Fruit fly (Drosophila melanogaster) whole organism, prepupa: ENCODE measurements around the gene CG14075.
A peak's percentile ranks its signal among the peaks of the same experiment; 100 is the strongest.

Experiments
- Blimp-1 ChIP-seq: fragments of 200-800 bp; sonication (Bioruptor generic); optimal IDR thresholded peaks from 3 replicates; lab custom pipeline; 2017; ENCODE audit warnings: missing biosample characterization, missing genetic modification characterization, mild to moderate bottlenecking, moderate library complexity, missing genetic modification reagents
- CG10669 ChIP-seq: fragments of 200-800 bp; sonication (Bioruptor generic); optimal IDR thresholded peaks from 3 replicates; lab custom pipeline; 2018; ENCODE audit warnings: missing biosample characterization, mild to moderate bottlenecking, missing genetic modification characterization, moderate library complexity
- CG11294 ChIP-seq: fragments of 200-800 bp; sonication (Bioruptor generic); IDR thresholded peaks from 2 replicates; pipeline ENCODE4 v1.3.6; 2022; ENCODE audit warnings: missing biosample characterization, missing genetic modification characterization
- CG11762 ChIP-seq: fragments of 200-800 bp; sonication (Bioruptor generic); optimal IDR thresholded peaks from 3 replicates; lab custom pipeline; 2016; ENCODE audit warnings: missing biosample characterization, missing genetic modification characterization; ENCODE audit not compliant: insufficient read depth
- CG11902 ChIP-seq: fragments of 200-800 bp; sonication (Bioruptor generic); optimal IDR thresholded peaks from 3 replicates; lab custom pipeline; 2016; ENCODE audit warnings: missing biosample characterization, missing genetic modification characterization
- CG15336 ChIP-seq: fragments of 200-800 bp; sonication (Bioruptor generic); IDR thresholded peaks from 2 replicates; pipeline ENCODE4 v1.3.6; 2022; ENCODE audit warnings: missing biosample characterization, missing genetic modification characterization
- CG16779 ChIP-seq: fragments of 200-800 bp; sonication (Bioruptor generic); optimal IDR thresholded peaks from 3 replicates; lab custom pipeline; 2017; ENCODE audit warnings: missing biosample characterization, mild to moderate bottlenecking, missing genetic modification characterization
- CG3032 ChIP-seq: fragments of 200-800 bp; optimal IDR thresholded peaks from 2 replicates; lab custom pipeline; 2019; ENCODE audit warnings: missing biosample characterization, mild to moderate bottlenecking, missing genetic modification characterization, moderate library complexity
- CG31627 ChIP-seq: fragments of 200-800 bp; sonication (Bioruptor generic); optimal IDR thresholded peaks from 3 replicates; lab custom pipeline; 2016; ENCODE audit warnings: missing biosample characterization, missing genetic modification characterization
- CG32006 ChIP-seq: fragments of 200-800 bp; sonication (Bioruptor generic); optimal IDR thresholded peaks from 3 replicates; lab custom pipeline; 2017; ENCODE audit warnings: missing biosample characterization, mild to moderate bottlenecking, missing genetic modification characterization
- CG34406 ChIP-seq: fragments of 200-800 bp; sonication (Bioruptor generic); optimal IDR thresholded peaks from 3 replicates; lab custom pipeline; 2016; ENCODE audit warnings: missing biosample characterization, missing genetic modification characterization
- CG3919 ChIP-seq: fragments of 200-800 bp; sonication (Bioruptor generic); optimal IDR thresholded peaks from 3 replicates; lab custom pipeline; 2016; ENCODE audit warnings: missing biosample characterization, missing genetic modification characterization
- CG4318 ChIP-seq: fragments of 200-800 bp; sonication (Bioruptor generic); optimal IDR thresholded peaks from 3 replicates; lab custom pipeline; 2017; ENCODE audit warnings: missing biosample characterization, mild to moderate bottlenecking, missing genetic modification characterization
- CG6163 ChIP-seq: fragments of 200-800 bp; sonication (Bioruptor generic); IDR thresholded peaks from 3 replicates; pipeline ENCODE4 v1.3.6; 2022; ENCODE audit warnings: missing biosample characterization, missing genetic modification characterization
- CG6276 ChIP-seq: fragments of 200-800 bp; sonication (Bioruptor generic); optimal IDR thresholded peaks from 2 replicates; lab custom pipeline; 2017; ENCODE audit warnings: missing biosample characterization, mild to moderate bottlenecking, missing genetic modification characterization
- CG6792 ChIP-seq: fragments of 200-800 bp; sonication (Bioruptor generic); optimal IDR thresholded peaks from 3 replicates; lab custom pipeline; 2016; ENCODE audit warnings: missing biosample characterization, missing genetic modification characterization
- CG6854 ChIP-seq: fragments of 200-800 bp; sonication (Bioruptor generic); optimal IDR thresholded peaks from 2 replicates; lab custom pipeline; 2017; ENCODE audit warnings: missing biosample characterization, mild to moderate bottlenecking, missing genetic modification characterization
- CG8119 ChIP-seq: fragments of 200-800 bp; sonication (Bioruptor generic); IDR thresholded peaks from 3 replicates; pipeline ENCODE4 v1.3.6; 2022; ENCODE audit warnings: missing biosample characterization, missing genetic modification characterization
- CG9139 ChIP-seq: fragments of 200-800 bp; sonication (Bioruptor generic); optimal IDR thresholded peaks from 3 replicates; lab custom pipeline; 2017; ENCODE audit warnings: missing biosample characterization, mild to moderate bottlenecking, missing genetic modification characterization
- Eip78C ChIP-seq: fragments of 200-800 bp; sonication (Bioruptor generic); peaks from one replicate; lab custom pipeline; 2016; ENCODE audit warnings: missing biosample characterization, missing genetic modification characterization
- Eip93F ChIP-seq: fragments of 200-800 bp; sonication (Bioruptor generic); optimal IDR thresholded peaks from 2 replicates; lab custom pipeline; 2016; ENCODE audit warnings: missing biosample characterization, mild to moderate bottlenecking, missing genetic modification characterization
- Ets21C ChIP-seq: fragments of 200-800 bp; sonication (Bioruptor generic); optimal IDR thresholded peaks from 3 replicates; lab custom pipeline; 2016; ENCODE audit warnings: missing biosample characterization, missing genetic modification characterization
- Ets96B ChIP-seq: fragments of 200-800 bp; optimal IDR thresholded peaks from 2 replicates; lab custom pipeline; 2019; ENCODE audit warnings: missing biosample characterization, mild to moderate bottlenecking, missing genetic modification characterization, moderate library complexity
- Gug ChIP-seq: fragments of 200-800 bp; sonication (Bioruptor generic); IDR thresholded peaks from 2 replicates; pipeline ENCODE4 v1.3.6; 2022; ENCODE audit warnings: missing biosample characterization, missing genetic modification characterization
- Hr38 ChIP-seq: sonication (Bioruptor generic); optimal IDR thresholded peaks from 2 replicates; lab custom pipeline; 2016; ENCODE audit warnings: missing biosample characterization, missing genetic modification characterization
- Hr4 ChIP-seq: fragments of 200-800 bp; sonication (Bioruptor generic); optimal IDR thresholded peaks from 3 replicates; lab custom pipeline; 2016; ENCODE audit warnings: missing biosample characterization, missing genetic modification characterization
- Lpt ChIP-seq: fragments of 200-800 bp; sonication (Bioruptor generic); optimal IDR thresholded peaks from 3 replicates; lab custom pipeline; 2016; ENCODE audit warnings: missing biosample characterization, missing genetic modification characterization
- Met ChIP-seq: fragments of 200-800 bp; sonication (Bioruptor generic); optimal IDR thresholded peaks from 3 replicates; lab custom pipeline; 2016; ENCODE audit warnings: missing biosample characterization, missing genetic modification characterization
- OdsH ChIP-seq: fragments of 200-800 bp; sonication (Bioruptor generic); optimal IDR thresholded peaks from 3 replicates; lab custom pipeline; 2016; ENCODE audit warnings: missing biosample characterization, missing genetic modification characterization
- Smox ChIP-seq: fragments of 200-800 bp; sonication (Bioruptor generic); optimal IDR thresholded peaks from 3 replicates; lab custom pipeline; 2016; ENCODE audit warnings: missing biosample characterization, missing genetic modification characterization
- Sox102F ChIP-seq: fragments of 200-800 bp; sonication (Bioruptor generic); optimal IDR thresholded peaks from 2 replicates; lab custom pipeline; 2016; ENCODE audit warnings: missing biosample characterization, mild to moderate bottlenecking, missing genetic modification characterization
- acj6 ChIP-seq: fragments of 200-800 bp; sonication (Bioruptor generic); optimal IDR thresholded peaks from 3 replicates; lab custom pipeline; 2016; ENCODE audit warnings: missing biosample characterization, missing genetic modification characterization
- cyc ChIP-seq: fragments of 200-800 bp; sonication (Bioruptor generic); optimal IDR thresholded peaks from 3 replicates; lab custom pipeline; 2016; ENCODE audit warnings: missing biosample characterization, missing genetic modification characterization
- dac ChIP-seq: fragments of 200-800 bp; sonication (Bioruptor generic); optimal IDR thresholded peaks from 2 replicates; lab custom pipeline; 2017; ENCODE audit warnings: missing biosample characterization, mild to moderate bottlenecking, missing genetic modification characterization
- dsx ChIP-seq: fragments of 200-800 bp; optimal IDR thresholded peaks from 3 replicates; lab custom pipeline; 2019; ENCODE audit warnings: missing biosample characterization, mild to moderate bottlenecking, missing genetic modification characterization, moderate library complexity; ENCODE audit not compliant: poor library complexity, severe bottlenecking
- fd59A ChIP-seq: fragments of 200-800 bp; sonication (Bioruptor generic); optimal IDR thresholded peaks from 2 replicates; lab custom pipeline; 2017; ENCODE audit warnings: missing biosample characterization, mild to moderate bottlenecking, missing genetic modification characterization, missing genetic modification reagents
- fkh ChIP-seq: fragments of 200-800 bp; sonication (Bioruptor generic); optimal IDR thresholded peaks from 3 replicates; lab custom pipeline; 2017; ENCODE audit warnings: missing biosample characterization, mild to moderate bottlenecking, missing genetic modification characterization, moderate library complexity
- lz ChIP-seq: fragments of 200-800 bp; sonication (Bioruptor generic); optimal IDR thresholded peaks from 3 replicates; lab custom pipeline; 2016; ENCODE audit warnings: missing biosample characterization, missing genetic modification characterization
- net ChIP-seq: fragments of 200-800 bp; sonication (Bioruptor generic); optimal IDR thresholded peaks from 3 replicates; lab custom pipeline; 2016; ENCODE audit warnings: missing biosample characterization, missing genetic modification characterization
- pdm3 ChIP-seq: fragments of 200-800 bp; sonication (Bioruptor generic); optimal IDR thresholded peaks from 3 replicates; lab custom pipeline; 2016; ENCODE audit warnings: missing biosample characterization, missing genetic modification characterization
- salr ChIP-seq, 2 experiments: fragments of 200-800 bp; sonication (Bioruptor generic); optimal IDR thresholded peaks; 3 replicates each; lab custom pipeline; 2016 to 2018; ENCODE audit warnings: missing biosample characterization in 2 of 2, missing genetic modification characterization in 2 of 2, mild to moderate bottlenecking in 1 of 2
- spab ChIP-seq: fragments of 200-800 bp; sonication (Bioruptor generic); optimal IDR thresholded peaks from 2 replicates; lab custom pipeline; 2017; ENCODE audit warnings: missing biosample characterization, mild to moderate bottlenecking, missing genetic modification characterization, missing genetic modification reagents
- ss ChIP-seq, 2 experiments: fragments of 200-800 bp; sonication (Bioruptor generic); optimal IDR thresholded peaks; 2 replicates in 1 of 2; 3 replicates in 1 of 2; lab custom pipeline; 2017 to 2018; ENCODE audit warnings: mild to moderate bottlenecking in 2 of 2, missing biosample characterization in 2 of 2, missing genetic modification characterization in 2 of 2, moderate library complexity in 1 of 2
- svp ChIP-seq: fragments of 200-800 bp; sonication (Bioruptor generic); peaks from one replicate; lab custom pipeline; 2016; ENCODE audit warnings: missing biosample characterization, missing genetic modification characterization
- topi ChIP-seq: fragments of 200-800 bp; sonication (Bioruptor generic); optimal IDR thresholded peaks from 3 replicates; lab custom pipeline; 2016; ENCODE audit warnings: missing biosample characterization, missing genetic modification characterization
- vri ChIP-seq: fragments of 200-800 bp; sonication (Bioruptor generic); optimal IDR thresholded peaks from 3 replicates; lab custom pipeline; 2016; ENCODE audit warnings: missing biosample characterization, mild to moderate bottlenecking, missing genetic modification characterization

CG14075 gene

DNA sequence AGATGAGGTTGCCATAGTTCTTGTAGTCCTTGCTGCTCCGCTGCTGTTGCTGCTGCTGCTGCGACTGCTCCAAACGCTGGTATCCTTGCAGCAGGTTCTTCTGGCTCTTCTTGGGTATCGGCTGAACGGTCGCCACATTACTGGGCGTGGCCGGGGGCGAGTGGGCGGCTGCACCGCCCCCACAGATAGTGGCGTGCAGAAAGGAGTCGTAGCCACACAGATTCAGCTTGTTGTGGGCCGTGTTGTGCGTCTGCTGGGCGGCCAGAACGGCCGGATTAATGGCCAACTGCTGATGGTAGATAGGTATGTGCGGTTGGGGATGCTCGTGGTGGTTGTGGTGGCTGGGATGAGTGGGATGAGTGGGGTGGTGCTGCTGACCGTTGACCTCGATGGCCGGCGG is 20.6 kb downstream of the CG14075 start:
- no peak for TF ChIP-seq Eip93F (GFP tag; lab: Kevin White, UChicago)
- no peak for TF ChIP-seq dac (GFP tag; lab: Kevin White, UChicago)
- TF ChIP-seq CG3032 = no peak
- no peak for TF ChIP-seq spab (GFP tag; lab: Kevin White, UChicago)
- TF ChIP-seq lz (GFP tag; lab: Kevin White, UChicago) = no peak
- TF ChIP-seq Sox102F (GFP tag; lab: Kevin White, UChicago) = no peak
- TF ChIP-seq vri (GFP tag; lab: Kevin White, UChicago) = no peak
- no peak for TF ChIP-seq CG31627
- no peak for TF ChIP-seq Ets96B
- no peak for TF ChIP-seq pdm3 (GFP tag; lab: Kevin White, UChicago)
- TF ChIP-seq CG11294 (GFP tag; lab: Robert Waterston, UW) = no peak
- no peak for TF ChIP-seq Gug (GFP tag; lab: Robert Waterston, UW)
- no peak for TF ChIP-seq fkh (GFP tag; lab: Kevin White, UChicago)
- TF ChIP-seq CG10669 (GFP tag; lab: Kevin White, UChicago) = no peak
- no peak for TF ChIP-seq CG34406 (GFP tag; lab: Kevin White, UChicago)
- TF ChIP-seq CG16779 (tag; lab: Kevin White, UChicago) = no peak
- TF ChIP-seq OdsH (GFP tag; lab: Kevin White, UChicago) = no peak
- no peak for TF ChIP-seq topi (GFP tag; lab: Kevin White, UChicago)

DNA sequence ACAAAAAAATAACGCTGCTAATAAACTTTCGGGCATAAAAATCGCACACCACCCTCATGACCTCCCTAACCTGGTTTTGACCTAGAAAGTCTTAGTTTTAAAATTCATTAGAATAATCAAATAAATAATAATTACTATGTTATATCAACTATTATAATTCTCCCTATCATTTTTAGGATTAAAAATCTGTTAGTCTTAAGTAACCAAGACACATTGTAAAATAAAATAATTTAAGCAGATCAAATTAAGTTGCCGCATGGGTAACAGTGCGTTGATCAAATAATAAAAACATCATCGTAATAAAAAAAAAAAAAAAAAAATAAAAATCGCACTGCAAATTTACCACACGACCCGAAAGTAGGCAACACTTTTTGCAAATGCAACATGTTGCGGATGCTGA is 24.1 kb downstream of the CG14075 start:
- peak; percentile 32 for TF ChIP-seq dsx

DNA sequence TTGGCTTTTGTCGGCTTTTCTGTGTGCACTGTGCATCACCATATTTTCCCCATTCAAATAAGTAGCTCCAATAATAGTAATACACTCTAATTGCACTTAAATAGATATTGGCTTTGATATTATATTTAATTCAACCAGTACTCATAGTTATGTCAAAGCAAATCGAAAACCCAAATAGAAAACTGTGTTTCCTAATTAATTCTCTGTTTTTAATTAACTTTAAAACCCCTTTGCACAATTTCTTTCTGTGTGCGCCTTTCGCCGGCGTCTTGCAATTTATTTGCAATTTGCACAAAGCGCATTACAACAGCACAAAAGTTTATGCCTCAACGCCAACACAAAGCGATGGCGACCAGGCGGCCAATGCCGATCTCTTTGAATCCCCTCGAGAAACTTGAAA is 26.4 kb downstream of the CG14075 start:
- TF ChIP-seq cyc (GFP tag; lab: Kevin White, UChicago) = peak; percentile 10
- TF ChIP-seq CG8119 (GFP tag; lab: Robert Waterston, UW) = peak; percentile 83
- TF ChIP-seq fd59A (GFP tag; lab: Kevin White, UChicago) = no peak
- peak; percentile 54 for TF ChIP-seq CG3919 (GFP tag; lab: Kevin White, UChicago)
- TF ChIP-seq CG3032 = no peak
- TF ChIP-seq Ets96B = peak; percentile 14
- no peak for TF ChIP-seq Ets21C (GFP tag; lab: Kevin White, UChicago)
- peak; percentile 45 for TF ChIP-seq CG4318 (GFP tag; lab: Kevin White, UChicago)
- TF ChIP-seq CG31627 = peak; percentile 3
- TF ChIP-seq CG32006 = peak; percentile 78
- TF ChIP-seq Hr38 (GFP tag; lab: Kevin White, UChicago) = no peak
- TF ChIP-seq Blimp-1 (GFP tag; lab: Kevin White, UChicago) = no peak
- no peak for TF ChIP-seq CG16779 (tag; lab: Kevin White, UChicago)
- no peak for TF ChIP-seq ss (GFP tag; optimal IDR thresholded peaks at IDR 0.05; lab: Kevin White, UChicago)
- TF ChIP-seq Eip93F (GFP tag; lab: Kevin White, UChicago) = no peak
- TF ChIP-seq CG11902 = no peak
- no peak for TF ChIP-seq dac (GFP tag; lab: Kevin White, UChicago)
- TF ChIP-seq Smox (GFP tag; lab: Kevin White, UChicago) = no peak
- no peak for TF ChIP-seq CG11762
- peak; percentile 43 for TF ChIP-seq acj6 (GFP tag; lab: Kevin White, UChicago)
- peak; percentile 81 for TF ChIP-seq CG15336 (GFP tag; lab: Robert Waterston, UW)
- TF ChIP-seq Lpt = peak; percentile 64
- peak in 1 of 2 experiments; percentile 44 for TF ChIP-seq salr (GFP tag; optimal IDR thresholded peaks at IDR 0.05; lab: Kevin White, UChicago)
- TF ChIP-seq dsx = no peak
- peak; percentile 46; the same call in 2 of the 3 replicates for TF ChIP-seq CG6163 (GFP tag; lab: Robert Waterston, UW)
- TF ChIP-seq CG6276 (GFP tag; lab: Kevin White, UChicago) = peak; percentile 48
- TF ChIP-seq CG9139 = no peak
- TF ChIP-seq CG6792 (GFP tag; lab: Kevin White, UChicago) = no peak
- TF ChIP-seq Gug (GFP tag; lab: Robert Waterston, UW) = 0 out of 2 replicates have a peak, but pooled peaks have one; percentile 25
- TF ChIP-seq CG10669 (GFP tag; lab: Kevin White, UChicago) = no peak
- TF ChIP-seq spab (GFP tag; lab: Kevin White, UChicago) = no peak
- peak; percentile 30 for TF ChIP-seq net
- TF ChIP-seq svp (GFP tag; lab: Kevin White, UChicago) = no peak
- peak; percentile 65 for TF ChIP-seq pdm3 (GFP tag; lab: Kevin White, UChicago)
- no peak for TF ChIP-seq vri (GFP tag; lab: Kevin White, UChicago)
- peak; percentile 50 for TF ChIP-seq Met (GFP tag; lab: Kevin White, UChicago)
- TF ChIP-seq CG6854 (GFP tag; lab: Kevin White, UChicago) = no peak
- peak; percentile 82 for TF ChIP-seq Eip78C (GFP tag; lab: Kevin White, UChicago)
- TF ChIP-seq lz (GFP tag; lab: Kevin White, UChicago) = peak; percentile 16
- peak; percentile 83 for TF ChIP-seq Hr4
